Worm (Caenorhabditis elegans) whole organism, mixed stage, embryonic: ENCODE data around the gene srj-1.

Experiments
- M03D4.4 ChIP-seq: sonication (generic microtip); optimal IDR thresholded peaks from 2 replicates; lab custom pipeline; 2017; ENCODE audit warnings: mild to moderate bottlenecking, missing genetic modification characterization, missing compliant biosample characterization
- blmp-1 ChIP-seq: fragments of 150-350 bp; optimal IDR thresholded peaks from 2 replicates; lab custom pipeline; 2014; ENCODE audit warnings: missing biosample characterization, missing genetic modification characterization
- ceh-43 ChIP-seq: fragments of 200-800 bp; sonication (Bioruptor generic); optimal IDR thresholded peaks from 2 replicates; lab custom pipeline; 2018; ENCODE audit warnings: mild to moderate bottlenecking, missing genetic modification characterization, moderate library complexity, missing compliant biosample characterization
- ces-1 ChIP-seq: fragments of 150-350 bp; optimal IDR thresholded peaks from 2 replicates; lab custom pipeline; 2014; ENCODE audit warnings: missing biosample characterization, missing genetic modification reagents, missing genetic modification characterization
- elt-1 ChIP-seq: sonication (generic microtip); optimal IDR thresholded peaks from 2 replicates; lab custom pipeline; 2017; ENCODE audit warnings: missing genetic modification characterization, mild to moderate bottlenecking, missing compliant biosample characterization, antibody characterized with exemption, moderate library complexity, borderline replicate concordance; ENCODE audit not compliant: insufficient read depth
- elt-3 ChIP-seq: fragments of 150-350 bp; optimal IDR thresholded peaks from 2 replicates; lab custom pipeline; 2014; ENCODE audit warnings: missing biosample characterization, missing genetic modification characterization
- lsy-2 ChIP-seq: fragments of 150-350 bp; optimal IDR thresholded peaks from 2 replicates; lab custom pipeline; 2014; ENCODE audit warnings: missing biosample characterization, missing genetic modification characterization
- nhr-12 ChIP-seq: fragments of 150-350 bp; optimal IDR thresholded peaks from 2 replicates; lab custom pipeline; 2014; ENCODE audit warnings: missing biosample characterization, missing genetic modification characterization
- nhr-2 ChIP-seq: fragments of 150-350 bp; optimal IDR thresholded peaks from 2 replicates; lab custom pipeline; 2014; ENCODE audit warnings: missing biosample characterization, missing genetic modification characterization
- nhr-28 ChIP-seq: fragments of 150-350 bp; optimal IDR thresholded peaks from 2 replicates; lab custom pipeline; 2014; ENCODE audit warnings: missing biosample characterization, missing genetic modification characterization
- pha-4 ChIP-seq: fragments of 150-350 bp; optimal IDR thresholded peaks from 2 replicates; lab custom pipeline; 2018; ENCODE audit warnings: missing biosample characterization, missing genetic modification reagents, missing genetic modification characterization
- unc-39 ChIP-seq: fragments of 150-350 bp; optimal IDR thresholded peaks from 2 replicates; lab custom pipeline; 2014; ENCODE audit warnings: missing biosample characterization, missing genetic modification characterization
- unc-62 ChIP-seq: fragments of 150-350 bp; optimal IDR thresholded peaks from 2 replicates; lab custom pipeline; 2014; ENCODE audit warnings: missing biosample characterization, missing genetic modification reagents, missing genetic modification characterization

- TF ChIP-seq lsy-2 (no peak), elt-3 (tag; lab: Kevin White, UChicago) (no peak), nhr-28 (tag; lab: Kevin White, UChicago) (no peak), nhr-12 (tag; lab: Kevin White, UChicago) (no peak), blmp-1 (no peak), unc-62 (GFP tag; lab: Kevin White, UChicago) (no peak), nhr-2 (tag; lab: Kevin White, UChicago) (no peak), unc-39 (tag; lab: Kevin White, UChicago) (no peak), ces-1 (no peak), M03D4.4 (no peak), elt-1 (tag; lab: Kevin White, UChicago) (no peak), pha-4 (tag; lab: Kevin White, UChicago) (no peak), ceh-43 (GFP tag; lab: Kevin White, UChicago) (no peak)
These were observed 42.2 kb downstream of the srj-1 start, which contains the start of gene srlf-31 for ce11 chrIV:11923074-11923473.
